Fruit fly (Drosophila melanogaster): Measurements from ENCODE around the gene MED20.

Gene MED20

DNA sequence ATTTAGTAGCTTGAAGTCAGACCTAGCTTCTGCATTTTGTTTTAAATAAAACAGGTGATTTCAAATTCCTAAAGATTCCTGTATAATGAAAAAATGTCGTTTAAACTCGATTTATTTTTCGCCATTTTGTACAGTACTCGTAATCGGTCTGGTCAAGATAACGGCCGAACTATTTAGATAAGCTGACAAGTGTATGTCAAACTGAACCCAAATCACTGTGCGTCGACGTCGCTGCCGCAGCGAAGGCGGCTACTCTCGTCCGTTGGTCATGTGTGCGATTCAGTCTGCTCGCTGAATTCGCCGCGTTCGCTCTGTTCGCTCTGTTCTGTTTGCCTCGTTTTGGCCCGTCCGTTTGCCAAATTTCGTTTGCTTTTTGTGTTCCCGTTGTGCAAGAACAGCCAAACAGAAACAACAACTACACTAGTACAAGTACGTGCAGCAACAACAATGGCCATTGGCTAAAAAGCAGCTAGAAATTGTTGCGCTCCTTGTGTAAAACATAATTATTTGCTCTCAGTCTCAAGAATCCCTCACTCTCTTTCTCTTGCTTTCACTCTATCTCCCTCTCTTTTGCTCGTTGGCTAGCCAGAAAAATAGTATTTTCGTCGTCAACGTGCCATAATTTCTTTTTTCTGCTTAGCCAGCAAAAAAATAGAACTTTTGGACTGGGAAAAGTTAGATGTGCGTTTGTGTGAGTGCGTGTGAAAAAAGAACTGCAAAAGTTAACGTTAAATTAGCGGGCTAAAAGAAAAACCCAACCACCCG is 15.6 kb upstream of the MED20 start (continued):
- no peak for TF ChIP-seq bbx (GFP tag; IDR thresholded peaks at IDR 0.05; ENCODE audit: partially characterized antibody)
- no peak for TF ChIP-seq CG4707 (GFP tag; optimal IDR thresholded peaks at IDR 0.05)
- TF ChIP-seq Atf3 (GFP tag; optimal IDR thresholded peaks at IDR 0.05) = no peak
- no peak for TF ChIP-seq CG14014 (GFP tag; IDR thresholded peaks at IDR 0.05)
- no peak for TF ChIP-seq ase (GFP tag; IDR thresholded peaks at IDR 0.05)
- no peak for TF ChIP-seq CG2129 (GFP tag; IDR thresholded peaks at IDR 0.05; ENCODE audit: partially characterized antibody)
- no peak for TF ChIP-seq btn (GFP tag; optimal IDR thresholded peaks at IDR 0.05)
- no peak for TF ChIP-seq Dfd (GFP tag; optimal IDR thresholded peaks at IDR 0.05)
- no peak for TF ChIP-seq sc (optimal IDR thresholded peaks at IDR 0.05)
- TF ChIP-seq sc (GFP tag; optimal IDR thresholded peaks at IDR 0.05) = no peak
- TF ChIP-seq Opbp (GFP tag; IDR thresholded peaks at IDR 0.05; ENCODE audit: partially characterized antibody) = no peak
- no peak for TF ChIP-seq CG7372 (GFP tag; IDR thresholded peaks at IDR 0.05)
- no peak for TF ChIP-seq CG16863 (GFP tag; optimal IDR thresholded peaks at IDR 0.05)
- no peak for TF ChIP-seq CG14965 (GFP tag; optimal IDR thresholded peaks at IDR 0.05; ENCODE audit: borderline replicate concordance)
- TF ChIP-seq ttk (GFP tag; IDR thresholded peaks at IDR 0.05) = no peak
- TF ChIP-seq Doc3 (GFP tag; IDR thresholded peaks at IDR 0.05; ENCODE audit: partially characterized antibody) = no peak
- no peak for TF ChIP-seq CG6791 (GFP tag; IDR thresholded peaks at IDR 0.05; ENCODE audit: partially characterized antibody)
- no peak for TF ChIP-seq Nf-YC (tag; optimal IDR thresholded peaks at IDR 0.05)
- TF ChIP-seq tup (GFP tag; optimal IDR thresholded peaks at IDR 0.05) = no peak
- no peak for TF ChIP-seq tna (GFP tag; IDR thresholded peaks at IDR 0.05; ENCODE audit: partially characterized antibody)
- peak; percentile 47 for TF ChIP-seq ftz-f1 (GFP tag; optimal IDR thresholded peaks at IDR 0.05)
- TF ChIP-seq Eip74EF (GFP tag; optimal IDR thresholded peaks at IDR 0.05) = no peak
- no peak for TF ChIP-seq ro (GFP tag; IDR thresholded peaks at IDR 0.05)
- TF ChIP-seq Med (GFP tag) = peak; percentile 86
- no peak for TF ChIP-seq sisA (GFP tag; IDR thresholded peaks at IDR 0.05)
- no peak for TF ChIP-seq jumu (GFP tag; optimal IDR thresholded peaks at IDR 0.05)
- TF ChIP-seq tin (GFP tag; optimal IDR thresholded peaks at IDR 0.05) = no peak
- no peak for TF ChIP-seq pum (GFP tag; optimal IDR thresholded peaks at IDR 0.05)
- peak; percentile 20 for TF ChIP-seq cwo (GFP tag; optimal IDR thresholded peaks at IDR 0.05)
- no peak for TF ChIP-seq Gsc (GFP tag; IDR thresholded peaks at IDR 0.05)
- peak; percentile 97 for TF ChIP-seq CG12769 (tag; optimal IDR thresholded peaks at IDR 0.05)
- TF ChIP-seq CG11723 (GFP tag; optimal IDR thresholded peaks at IDR 0.05) = no peak
- peak; percentile 51 for TF ChIP-seq lab (GFP tag; optimal IDR thresholded peaks at IDR 0.05)
- no peak for TF ChIP-seq zf30C (GFP tag; optimal IDR thresholded peaks at IDR 0.05)
- no peak for TF ChIP-seq CG18011 (GFP tag; optimal IDR thresholded peaks at IDR 0.05)
- TF ChIP-seq CG33557 (GFP tag; optimal IDR thresholded peaks at IDR 0.05) = no peak
- no peak for TF ChIP-seq Sox100B (GFP tag; optimal IDR thresholded peaks at IDR 0.05)
- no peak for TF ChIP-seq CG18476 (GFP tag; optimal IDR thresholded peaks at IDR 0.05)
- TF ChIP-seq chn (GFP tag; optimal IDR thresholded peaks at IDR 0.05) = no peak
- TF ChIP-seq Meics (GFP tag; optimal IDR thresholded peaks at IDR 0.05) = peak; percentile 11
- no peak for TF ChIP-seq wor (GFP tag; IDR thresholded peaks at IDR 0.05)
- TF ChIP-seq crc (GFP tag; optimal IDR thresholded peaks at IDR 0.05) = no peak
- TF ChIP-seq CG18262 (tag; optimal IDR thresholded peaks at IDR 0.05) = no peak
- no peak for TF ChIP-seq emc (GFP tag; optimal IDR thresholded peaks at IDR 0.05)
- no peak for TF ChIP-seq CG3065 (GFP tag; optimal IDR thresholded peaks at IDR 0.05)
- TF ChIP-seq CG12155 (GFP tag; optimal IDR thresholded peaks at IDR 0.05) = no peak
- no peak for TF ChIP-seq CG3726 (GFP tag; IDR thresholded peaks at IDR 0.05)
- no peak for TF ChIP-seq ind (GFP tag; optimal IDR thresholded peaks at IDR 0.05)
- no peak for TF ChIP-seq CG16815 (GFP tag; optimal IDR thresholded peaks at IDR 0.05)
- no peak for TF ChIP-seq H2.0 (GFP tag; IDR thresholded peaks at IDR 0.05)

All from whole organism, embryonic.